Worm (Caenorhabditis elegans) whole organism, young adult: ENCODE results near the gene C36A4.11.

Experiments used
- B0035.1 ChIP-seq: sonication (generic microtip); optimal IDR thresholded peaks from 2 replicates; lab custom pipeline; 2016; ENCODE audit warnings: missing genetic modification characterization, mild to moderate bottlenecking, missing compliant biosample characterization, missing genotype, missing genetic modification reagents
- F55B11.4 ChIP-seq: sonication (generic microtip); optimal IDR thresholded peaks from 2 replicates; lab custom pipeline; 2016; ENCODE audit warnings: missing compliant biosample characterization, missing genetic modification characterization, borderline replicate concordance; ENCODE audit not compliant: insufficient read depth
- Y53G8AR.9 ChIP-seq: fragments of 200-800 bp; sonication (Bioruptor generic); conservative IDR thresholded peaks from 2 replicates; pipeline ENCODE4 v1.3.6; 2022; ENCODE audit warnings: missing genetic modification reagents, missing genetic modification characterization, missing compliant biosample characterization
- Y67H2A.10 ChIP-seq: fragments of 200-800 bp; sonication (Bioruptor generic); conservative IDR thresholded peaks from 2 replicates; pipeline ENCODE4 v1.3.6; 2022; ENCODE audit warnings: missing genetic modification reagents, missing genetic modification characterization, missing compliant biosample characterization
- ZK185.1 ChIP-seq: sonication (generic microtip); optimal IDR thresholded peaks from 2 replicates; lab custom pipeline; 2016; ENCODE audit warnings: mild to moderate bottlenecking, missing genetic modification characterization, missing compliant biosample characterization; ENCODE audit not compliant: poor library complexity, severe bottlenecking
- ama-1 ChIP-seq, 3 experiments: fragments of 150-350 bp in 1 of 3; sonication (generic microtip) in 2 of 3; optimal IDR thresholded peaks; 2 replicates each; lab custom pipeline; 2014 to 2018; ENCODE audit warnings: missing biosample characterization in 2 of 3, missing genetic modification characterization in 2 of 3, missing genetic modification reagents in 2 of 3
- dpl-1 ChIP-seq: fragments of 150-350 bp; optimal IDR thresholded peaks from 2 replicates; lab custom pipeline; 2014; ENCODE audit warnings: missing biosample characterization, missing genetic modification reagents, missing genetic modification characterization
- let-607 ChIP-seq, 2 experiments: fragments of 200-800 bp in 1 of 2; sonication (Bioruptor generic) in 1 of 2; sonication (generic microtip) in 1 of 2; optimal IDR thresholded peaks; 2 replicates each; lab custom pipeline; 2016 to 2018; ENCODE audit warnings: mild to moderate bottlenecking in 2 of 2, missing compliant biosample characterization in 2 of 2, missing genetic modification characterization in 2 of 2, moderate library complexity in 2 of 2, missing genotype in 1 of 2
- lin-26 ChIP-seq: fragments of 200-800 bp; sonication (Bioruptor generic); IDR thresholded peaks from 2 replicates; pipeline ENCODE4 v1.3.6; 2022; ENCODE audit warnings: missing genetic modification reagents, missing genetic modification characterization, missing compliant biosample characterization
- nhr-80 ChIP-seq: sonication (generic microtip); optimal IDR thresholded peaks from 2 replicates; lab custom pipeline; 2016; ENCODE audit warnings: missing genetic modification characterization, missing compliant biosample characterization
- snpc-4 ChIP-seq, 5 experiments: fragments of 150-350 bp in 1 of 5; sonication (generic microtip) in 4 of 5; optimal IDR thresholded peaks; 2 replicates each; lab custom pipeline; 2014 to 2018; ENCODE audit warnings: missing genetic modification characterization in 5 of 5, missing biosample characterization in 3 of 5, antibody characterized with exemption in 2 of 5, mild to moderate bottlenecking in 2 of 5, missing compliant biosample characterization in 2 of 5, missing genotype in 2 of 5, moderate library complexity in 2 of 5, missing genetic modification reagents in 1 of 5
- somi-1 ChIP-seq: fragments of 200-800 bp; sonication (Bioruptor generic); optimal IDR thresholded peaks from 2 replicates; lab custom pipeline; 2018; ENCODE audit warnings: mild to moderate bottlenecking, missing genetic modification characterization, missing compliant biosample characterization
- unc-62 ChIP-seq: fragments of 150-350 bp; optimal IDR thresholded peaks from 2 replicates; lab custom pipeline; 2014; ENCODE audit warnings: missing biosample characterization, missing genetic modification reagents, missing genetic modification characterization

DNA sequence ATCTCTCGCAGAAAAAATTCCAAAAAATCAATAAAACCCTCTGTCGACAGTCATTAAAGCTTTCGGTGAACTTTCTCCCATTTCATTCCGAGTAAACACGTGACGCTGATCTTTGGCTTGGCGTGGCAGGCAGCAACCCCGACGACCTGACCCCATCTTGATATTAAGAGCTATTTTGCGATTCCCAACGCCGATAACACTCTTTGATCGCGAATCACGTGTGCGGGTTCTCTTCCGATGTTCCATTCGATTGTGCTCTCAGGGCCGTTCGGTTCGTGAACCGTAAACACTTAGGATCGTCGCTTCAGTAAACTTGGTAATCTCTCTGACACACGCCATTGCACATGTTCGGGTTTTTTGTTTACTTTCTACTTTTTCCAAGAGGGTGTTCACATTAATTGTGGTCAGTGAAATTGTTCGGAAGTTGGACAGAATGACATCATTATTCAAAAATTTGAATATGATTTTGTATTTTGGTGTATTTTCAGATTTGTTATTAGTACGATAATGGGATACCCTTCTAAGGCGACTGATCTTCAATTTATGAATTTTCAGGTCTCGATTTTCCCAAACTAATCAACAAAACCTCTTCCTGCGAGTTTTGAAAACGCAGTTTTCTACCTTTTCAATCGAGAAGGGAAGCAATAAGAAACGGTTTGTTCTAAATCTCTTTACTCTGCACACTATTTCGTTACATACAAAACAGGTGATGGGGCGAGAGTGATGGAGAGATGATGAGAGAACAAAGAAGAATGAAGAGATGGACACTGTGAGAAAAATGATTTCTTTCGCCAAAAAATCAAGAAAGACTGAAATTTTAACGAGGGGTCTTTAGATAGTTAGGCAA is 43.0 kb upstream of the C36A4.11 start:
- TF ChIP-seq ZK185.1 (tag; lab: Kevin White, UChicago) (no peak), unc-62 (GFP tag; lab: Kevin White, UChicago) (no peak), nhr-80 (no peak), B0035.1 (tag; lab: Kevin White, UChicago) (no peak), somi-1 (GFP tag; lab: Kevin White, UChicago) (no peak), F55B11.4 (no peak), Y53G8AR.9 (0 out of 2 replicates have a peak, but pooled peaks have one; percentile 18), dpl-1 (GFP tag; lab: Kevin White, UChicago) (no peak), lin-26 (GFP tag; lab: Robert Waterston, UW) (no peak), snpc-4 (GFP tag; optimal IDR thresholded peaks at IDR 0.05; lab: Kevin White, UChicago) (no peak), snpc-4 (tag; optimal IDR thresholded peaks at IDR 0.05; lab: Kevin White, UChicago) (peak in 1 of 4 experiments; percentile 18), let-607 (tag; optimal IDR thresholded peaks at IDR 0.05; lab: Kevin White, UChicago) (no peak), Y67H2A.10 (no peak), ama-1 (optimal IDR thresholded peaks at IDR 0.05; lab: Kevin White, UChicago) (no peak), ama-1 (GFP tag; optimal IDR thresholded peaks at IDR 0.05; lab: Kevin White, UChicago) (no peak)
